Fruit fly (Drosophila melanogaster): ENCODE data around the gene CG4199.

DNA sequence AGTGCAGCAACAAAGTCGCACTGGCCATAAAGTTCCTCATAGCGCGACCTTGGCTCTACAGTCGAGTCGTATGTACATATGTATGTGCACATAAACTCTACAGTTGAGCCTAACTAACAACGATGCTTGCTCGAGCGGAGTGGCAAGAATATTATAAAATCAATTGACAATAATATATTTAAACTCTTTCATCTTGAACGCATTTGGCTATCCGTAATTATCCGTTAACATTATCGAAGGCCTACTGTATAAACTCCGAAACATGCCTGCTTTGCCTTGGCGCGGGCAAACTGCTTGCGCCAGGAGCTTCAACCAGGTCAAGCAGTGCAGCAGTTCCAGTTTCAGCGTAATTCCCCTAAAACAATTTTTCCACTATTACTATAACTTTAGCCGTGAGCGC, 35.4 kb upstream of the CG4199 start:
- TF ChIP-seq CG8478 (optimal IDR thresholded peaks at IDR 0.05) (no peak), CTCF (optimal IDR thresholded peaks at IDR 0.05) (no peak)
